Worm (Caenorhabditis elegans) whole organism, L4/young adult: ENCODE measurements around the gene magu-1.

ENCODE experiments used
- W03F9.2 ChIP-seq: fragments of 150-350 bp; optimal IDR thresholded peaks from 2 replicates; lab custom pipeline; 2014; ENCODE audit warnings: missing biosample characterization, missing genetic modification characterization
- dao-5 ChIP-seq: sonication (generic microtip); optimal IDR thresholded peaks from 2 replicates; lab custom pipeline; 2016; ENCODE audit warnings: missing genotype, missing genetic modification characterization, moderate library complexity, missing compliant biosample characterization
- him-1 ChIP-seq: sonication (generic microtip); optimal IDR thresholded peaks from 2 replicates; lab custom pipeline; 2016; ENCODE audit warnings: missing genotype, missing genetic modification reagents, missing genetic modification characterization, missing compliant biosample characterization

- TF ChIP-seq W03F9.2 (no peak), him-1 (tag; lab: Kevin White, UChicago) (no peak), dao-5 (no peak)
Observed at ce11 chrIII:437033-437432, 34.5 kb downstream of the magu-1 start.
